Worm (Caenorhabditis elegans) whole organism, L4/young adult: ENCODE results near the gene fat-7.

ENCODE experiments used
- dao-5 ChIP-seq: sonication (generic microtip); optimal IDR thresholded peaks from 2 replicates; lab custom pipeline; 2016; ENCODE audit warnings: missing genotype, missing genetic modification characterization, moderate library complexity, missing compliant biosample characterization
- him-1 ChIP-seq: sonication (generic microtip); optimal IDR thresholded peaks from 2 replicates; lab custom pipeline; 2016; ENCODE audit warnings: missing genotype, missing genetic modification reagents, missing genetic modification characterization, missing compliant biosample characterization

DNA sequence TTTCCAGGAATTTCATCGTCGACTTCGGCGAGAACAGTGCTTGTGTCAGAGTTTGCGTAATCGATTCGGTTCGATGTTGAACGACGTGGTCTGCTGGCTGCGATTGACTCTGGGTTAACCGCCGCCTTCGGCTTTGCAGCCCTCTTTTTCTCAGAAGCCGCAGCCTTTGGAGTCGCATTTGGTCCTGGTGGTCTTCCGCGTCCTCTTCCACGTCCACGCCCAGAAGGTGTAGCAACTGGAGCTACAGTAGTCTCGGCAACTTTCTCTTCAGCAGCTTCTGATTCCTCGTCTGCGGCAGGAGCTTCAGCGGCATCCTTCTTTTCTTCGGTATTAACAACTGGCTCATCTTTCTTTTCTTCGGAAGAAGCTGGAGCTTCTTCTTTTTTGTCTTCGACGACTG, 41.9 kb upstream of the fat-7 start:
- TF ChIP-seq him-1 (no peak), dao-5 (tag; lab: Kevin White, UChicago) (no peak)
